Fruit fly (Drosophila melanogaster) whole organism, embryonic: ENCODE data around the gene CG6040.

Source experiments
- Abd-B ChIP-seq: fragments of 200-800 bp; sonication (Bioruptor generic); optimal IDR thresholded peaks from 2 replicates; lab custom pipeline; 2018; ENCODE audit warnings: missing biosample characterization, mild to moderate bottlenecking, missing genetic modification characterization, moderate library complexity
- Adf1 ChIP-seq: fragments of 200-800 bp; sonication (Bioruptor generic); IDR thresholded peaks from 2 replicates; pipeline ENCODE4 v1.3.6; 2022; ENCODE audit warnings: missing biosample characterization, missing genetic modification characterization
- Antp ChIP-seq: fragments of 200-800 bp; sonication (Bioruptor generic); optimal IDR thresholded peaks from 3 replicates; lab custom pipeline; 2016; ENCODE audit warnings: missing biosample characterization, missing genetic modification characterization
- BEAF-32 ChIP-seq: fragments of 200-800 bp; sonication (Bioruptor generic); optimal IDR thresholded peaks from 3 replicates; lab custom pipeline; 2017; ENCODE audit warnings: missing biosample characterization, missing genetic modification characterization, mild to moderate bottlenecking, moderate library complexity, missing genetic modification reagents
- CG10366 ChIP-seq: fragments of 200-800 bp; sonication (Bioruptor generic); IDR thresholded peaks from 2 replicates; pipeline ENCODE4 v1.3.6; 2022; ENCODE audit warnings: missing biosample characterization, missing genetic modification characterization
- CG10543 ChIP-seq: fragments of 200-800 bp; sonication (Bioruptor generic); optimal IDR thresholded peaks from 3 replicates; lab custom pipeline; 2017; ENCODE audit warnings: missing biosample characterization, mild to moderate bottlenecking, missing genetic modification characterization, moderate library complexity
- CG10565 ChIP-seq: fragments of 200-800 bp; sonication (Bioruptor generic); optimal IDR thresholded peaks from 3 replicates; lab custom pipeline; 2016; ENCODE audit warnings: missing biosample characterization, mild to moderate bottlenecking, missing genetic modification characterization
- CG13894 ChIP-seq: fragments of 200-800 bp; sonication (Bioruptor generic); optimal IDR thresholded peaks from 3 replicates; lab custom pipeline; 2018; ENCODE audit warnings: missing biosample characterization, mild to moderate bottlenecking, missing genetic modification characterization, moderate library complexity
- CG14050 ChIP-seq: fragments of 200-800 bp; sonication (Bioruptor generic); IDR thresholded peaks from 3 replicates; pipeline ENCODE4 v1.3.6; 2022; ENCODE audit warnings: missing biosample characterization, missing genetic modification characterization
- CG15696 ChIP-seq: fragments of 200-800 bp; sonication (Bioruptor generic); optimal IDR thresholded peaks from 2 replicates; lab custom pipeline; 2019; ENCODE audit warnings: missing biosample characterization, mild to moderate bottlenecking, missing genetic modification characterization, moderate library complexity
- CG1603 ChIP-seq: fragments of 200-800 bp; sonication (Bioruptor generic); optimal IDR thresholded peaks from 2 replicates; lab custom pipeline; 2019; ENCODE audit warnings: missing biosample characterization, mild to moderate bottlenecking, missing genetic modification characterization, moderate library complexity
- CG17328 ChIP-seq: fragments of 200-800 bp; sonication (Bioruptor generic); IDR thresholded peaks from 2 replicates; pipeline ENCODE4 v1.3.6; 2022; ENCODE audit warnings: missing biosample characterization, missing genetic modification characterization
- CG17361 ChIP-seq: fragments of 200-800 bp; sonication (Bioruptor generic); IDR thresholded peaks from 3 replicates; pipeline ENCODE4 v1.3.6; 2022; ENCODE audit warnings: missing biosample characterization, missing genetic modification characterization
- CG18262 ChIP-seq: fragments of 200-800 bp; optimal IDR thresholded peaks from 3 replicates; lab custom pipeline; 2019; ENCODE audit warnings: missing biosample characterization, mild to moderate bottlenecking, missing genetic modification characterization, moderate library complexity
- CG2875 ChIP-seq: fragments of 200-800 bp; sonication (Bioruptor generic); optimal IDR thresholded peaks from 2 replicates; lab custom pipeline; 2017; ENCODE audit warnings: missing biosample characterization, mild to moderate bottlenecking, missing genetic modification characterization, missing genetic modification reagents
- CG30431 ChIP-seq: fragments of 200-800 bp; sonication (Bioruptor generic); optimal IDR thresholded peaks from 2 replicates; lab custom pipeline; 2017; ENCODE audit warnings: missing biosample characterization, missing genetic modification characterization
- CG3163 ChIP-seq: fragments of 200-800 bp; sonication (Bioruptor generic); optimal IDR thresholded peaks from 3 replicates; lab custom pipeline; 2016; ENCODE audit warnings: missing biosample characterization, missing genetic modification characterization
- CG34224 ChIP-seq: fragments of 200-800 bp; sonication (Bioruptor generic); IDR thresholded peaks from 3 replicates; pipeline ENCODE4 v1.3.6; 2022; ENCODE audit warnings: missing biosample characterization, missing genetic modification characterization; ENCODE audit not compliant: partially characterized antibody
- CG3838 ChIP-seq: fragments of 200-800 bp; sonication (Bioruptor generic); optimal IDR thresholded peaks from 3 replicates; lab custom pipeline; 2016; ENCODE audit warnings: missing biosample characterization, missing genetic modification characterization
- CG6683 ChIP-seq: fragments of 200-800 bp; sonication (Bioruptor generic); optimal IDR thresholded peaks from 2 replicates; lab custom pipeline; 2017; ENCODE audit warnings: missing biosample characterization, mild to moderate bottlenecking, missing genetic modification characterization, missing genetic modification reagents
- CG6689 ChIP-seq: fragments of 200-800 bp; sonication (Bioruptor generic); IDR thresholded peaks from 2 replicates; pipeline ENCODE4 v1.3.6; 2022; ENCODE audit warnings: missing biosample characterization, missing genetic modification characterization
- Camta ChIP-seq: fragments of 200-800 bp; sonication (Bioruptor generic); optimal IDR thresholded peaks from 2 replicates; lab custom pipeline; 2016; ENCODE audit warnings: missing biosample characterization, missing genetic modification characterization
- CkIIα-i1 ChIP-seq: fragments of 200-800 bp; sonication (Bioruptor generic); IDR thresholded peaks from 2 replicates; pipeline ENCODE4 v1.3.6; 2022; ENCODE audit warnings: missing biosample characterization, missing genetic modification characterization
- D19A ChIP-seq: fragments of 200-800 bp; optimal IDR thresholded peaks from 3 replicates; lab custom pipeline; 2019; ENCODE audit warnings: missing biosample characterization, mild to moderate bottlenecking, missing genetic modification characterization, moderate library complexity
- Dref ChIP-seq: fragments of 200-800 bp; sonication (Bioruptor generic); IDR thresholded peaks from 2 replicates; pipeline ENCODE4 v1.3.6; 2022; ENCODE audit warnings: missing biosample characterization, missing genetic modification characterization
- E2f1 ChIP-seq: fragments of 200-800 bp; sonication (Bioruptor generic); IDR thresholded peaks from 2 replicates; pipeline ENCODE4 v1.3.6; 2022; ENCODE audit warnings: missing biosample characterization, missing genetic modification characterization
- HHEX ChIP-seq: fragments of 200-800 bp; sonication (Bioruptor generic); optimal IDR thresholded peaks from 3 replicates; lab custom pipeline; 2017; ENCODE audit warnings: missing biosample characterization, mild to moderate bottlenecking, missing genetic modification characterization, missing genetic modification reagents
- Kr ChIP-seq: fragments of 200-800 bp; sonication (Bioruptor generic); optimal IDR thresholded peaks from 2 replicates; lab custom pipeline; 2017; ENCODE audit warnings: missing biosample characterization, mild to moderate bottlenecking, missing genetic modification characterization
- Lhr ChIP-seq: fragments of 200-800 bp; sonication (Bioruptor generic); optimal IDR thresholded peaks from 3 replicates; lab custom pipeline; 2017; ENCODE audit warnings: mild to moderate bottlenecking, missing biosample characterization, missing genetic modification reagents, missing genetic modification characterization
- MESR4 ChIP-seq: fragments of 200-800 bp; sonication (Bioruptor generic); optimal IDR thresholded peaks from 2 replicates; lab custom pipeline; 2018; ENCODE audit warnings: missing biosample characterization, mild to moderate bottlenecking, missing genetic modification characterization, moderate library complexity
- NC2β ChIP-seq: fragments of 200-800 bp; sonication (Bioruptor generic); optimal IDR thresholded peaks from 2 replicates; lab custom pipeline; 2016; ENCODE audit warnings: missing biosample characterization, missing genetic modification characterization
- Spps ChIP-seq: fragments of 200-800 bp; sonication (Bioruptor generic); optimal IDR thresholded peaks from 2 replicates; lab custom pipeline; 2018; ENCODE audit warnings: missing biosample characterization, mild to moderate bottlenecking, missing genetic modification characterization
- Sry-δ ChIP-seq: fragments of 200-800 bp; sonication (Bioruptor generic); optimal IDR thresholded peaks from 2 replicates; lab custom pipeline; 2016; ENCODE audit warnings: missing biosample characterization, missing genetic modification characterization
- Xrp1 ChIP-seq: fragments of 200-800 bp; sonication (Bioruptor generic); IDR thresholded peaks from 2 replicates; pipeline ENCODE4 v1.3.6; 2022; ENCODE audit warnings: missing biosample characterization, missing genetic modification characterization
- abd-A ChIP-seq: fragments of 200-800 bp; sonication (Bioruptor generic); optimal IDR thresholded peaks from 3 replicates; lab custom pipeline; 2019; ENCODE audit warnings: missing biosample characterization, mild to moderate bottlenecking, missing genetic modification characterization, moderate library complexity
- az2 ChIP-seq: fragments of 200-800 bp; sonication (Bioruptor generic); optimal IDR thresholded peaks from 3 replicates; lab custom pipeline; 2016; ENCODE audit warnings: missing biosample characterization, missing genetic modification characterization
- bowl ChIP-seq: fragments of 200-800 bp; sonication (Bioruptor generic); IDR thresholded peaks from 2 replicates; pipeline ENCODE4 v1.3.6; 2022; ENCODE audit warnings: missing biosample characterization, missing genetic modification characterization
- br ChIP-seq: fragments of >200 bp; optimal IDR thresholded peaks from 2 replicates; lab custom pipeline; 2017
- ci ChIP-seq: fragments of 200-800 bp; sonication (Bioruptor generic); IDR thresholded peaks from 3 replicates; pipeline ENCODE4 v1.3.6; 2022; ENCODE audit warnings: missing biosample characterization, missing genetic modification characterization
- corto ChIP-seq: fragments of 200-800 bp; sonication (Bioruptor generic); optimal IDR thresholded peaks from 2 replicates; lab custom pipeline; 2016; ENCODE audit warnings: missing biosample characterization, mild to moderate bottlenecking, missing genetic modification characterization, moderate library complexity
- dpn ChIP-seq, 2 experiments: fragments of 200-800 bp; sonication (Bioruptor generic); optimal IDR thresholded peaks; 3 replicates each; lab custom pipeline; 2016; ENCODE audit warnings: missing biosample characterization in 2 of 2, missing genetic modification characterization in 2 of 2
- fd96Cb ChIP-seq: fragments of 200-800 bp; sonication (Bioruptor generic); optimal IDR thresholded peaks from 2 replicates; lab custom pipeline; 2018; ENCODE audit warnings: missing biosample characterization, mild to moderate bottlenecking, missing genetic modification characterization, moderate library complexity
- gcm2 ChIP-seq: fragments of 200-800 bp; sonication (Bioruptor generic); optimal IDR thresholded peaks from 2 replicates; lab custom pipeline; 2016; ENCODE audit warnings: missing biosample characterization, missing genetic modification characterization
- mirr ChIP-seq: fragments of 200-800 bp; sonication (Bioruptor generic); optimal IDR thresholded peaks from 3 replicates; lab custom pipeline; 2018; ENCODE audit warnings: missing biosample characterization, mild to moderate bottlenecking, missing genetic modification characterization
- mld ChIP-seq: fragments of 200-800 bp; sonication (Bioruptor generic); IDR thresholded peaks from 3 replicates; pipeline ENCODE4 v1.3.6; 2022; ENCODE audit warnings: missing biosample characterization, missing genetic modification characterization; ENCODE audit not compliant: partially characterized antibody
- nau ChIP-seq: fragments of 200-800 bp; sonication (Bioruptor generic); optimal IDR thresholded peaks from 3 replicates; lab custom pipeline; 2017; ENCODE audit warnings: missing biosample characterization, mild to moderate bottlenecking, missing genetic modification characterization, missing genetic modification reagents
- row ChIP-seq: fragments of 200-800 bp; sonication (Bioruptor generic); IDR thresholded peaks from 3 replicates; pipeline ENCODE4 v1.3.6; 2022; ENCODE audit warnings: missing biosample characterization, missing genetic modification characterization
- sim ChIP-seq: fragments of 200-800 bp; sonication (Bioruptor generic); IDR thresholded peaks from 2 replicates; pipeline ENCODE4 v1.3.6; 2022; ENCODE audit warnings: missing biosample characterization, missing genetic modification characterization
- sob ChIP-seq: fragments of 200-800 bp; sonication (Bioruptor generic); IDR thresholded peaks from 2 replicates; pipeline ENCODE4 v1.3.6; 2022; ENCODE audit warnings: missing biosample characterization, missing genetic modification characterization
- vfl ChIP-seq: fragments of 200-800 bp; sonication (Bioruptor generic); optimal IDR thresholded peaks from 2 replicates; lab custom pipeline; 2016; ENCODE audit warnings: missing biosample characterization, missing genetic modification characterization
- wek ChIP-seq: fragments of 200-800 bp; sonication (Bioruptor generic); optimal IDR thresholded peaks from 3 replicates; lab custom pipeline; 2018; ENCODE audit warnings: missing biosample characterization, mild to moderate bottlenecking, missing genetic modification characterization, moderate library complexity

Gene CG6040

dm6 chr3R:19093127-19093812, 3.5 kb upstream of the CG6040 start (continued):
- TF ChIP-seq CG18262 (peak; percentile 27), E2f1 (GFP tag; lab: Robert Waterston, UW) (no peak), row (GFP tag; lab: Robert Waterston, UW) (peak; percentile 56), wek (GFP tag; lab: Kevin White, UChicago) (no peak), CG17328 (GFP tag; lab: Robert Waterston, UW) (no peak), gcm2 (GFP tag; lab: Kevin White, UChicago) (no peak), CG6689 (no peak), br (lab: Kevin White, UChicago) (no peak), CG6683 (no peak), vfl (no peak), Abd-B (no peak), abd-A (tag; lab: Kevin White, UChicago) (no peak), CG10366 (peak; percentile 22; the same call in 1 of the 2 replicates), Xrp1 (GFP tag; lab: Robert Waterston, UW) (0 out of 2 replicates have a peak, but pooled peaks have one; percentile 5), Spps (tag; lab: Kevin White, UChicago) (peak; percentile 10), Kr (GFP tag; lab: Kevin White, UChicago) (no peak), CG10543 (GFP tag; lab: Kevin White, UChicago) (no peak), corto (GFP tag; lab: Kevin White, UChicago) (no peak), bowl (0 out of 2 replicates have a peak, but pooled peaks have one; percentile 12), nau (GFP tag; lab: Kevin White, UChicago) (peak; percentile 27), BEAF-32 (GFP tag; lab: Kevin White, UChicago) (peak; percentile 42), Camta (GFP tag; lab: Kevin White, UChicago) (peak; percentile 24), CG1603 (tag; lab: Kevin White, UChicago) (peak; percentile 16), CG2875 (GFP tag; lab: Kevin White, UChicago) (no peak), dpn (GFP tag; optimal IDR thresholded peaks at IDR 0.05; lab: Kevin White, UChicago) (peak in 1 of 2 experiments; percentile 29), sob (GFP tag; lab: Robert Waterston, UW) (peak; percentile 7; the same call in 1 of the 2 replicates), Antp (GFP tag; lab: Kevin White, UChicago) (no peak), CG15696 (tag; lab: Kevin White, UChicago) (no peak), CG30431 (GFP tag; lab: Kevin White, UChicago) (no peak), fd96Cb (tag; lab: Kevin White, UChicago) (peak; percentile 1), Sry-δ (GFP tag; lab: Kevin White, UChicago) (peak; percentile 54), CG3163 (GFP tag; lab: Kevin White, UChicago) (no peak), CG10565 (GFP tag; lab: Kevin White, UChicago) (no peak), CG13894 (tag; lab: Kevin White, UChicago) (no peak), CkIIα-i1 (GFP tag; lab: Robert Waterston, UW) (no peak), D19A (peak; percentile 14), CG3838 (no peak)

dm6 chr3R:19094039-19094438, 2.7 kb upstream of the CG6040 start, which contains the start of gene cdi:
cdi (minus strand) TSS chr3R:19094270.
- TF ChIP-seq NC2β (no peak), sim (GFP tag; lab: Robert Waterston, UW) (no peak), ci (GFP tag; lab: Robert Waterston, UW) (peak; percentile 74; the same call in 2 of the 3 replicates), HHEX (GFP tag; lab: Kevin White, UChicago) (no peak), CG17361 (GFP tag; lab: Robert Waterston, UW) (no peak), mld (GFP tag; lab: Robert Waterston, UW) (peak; percentile 63; the same call in 2 of the 3 replicates), mirr (GFP tag; lab: Kevin White, UChicago) (peak; percentile 9), Lhr (no peak), bowl (no peak), CG34224 (peak; percentile 67), Adf1 (no peak; the same call in 1 of the 2 replicates), Dref (GFP tag; lab: Robert Waterston, UW) (peak; percentile 84), dpn (GFP tag; optimal IDR thresholded peaks at IDR 0.05; lab: Kevin White, UChicago) (peak in 1 of 2 experiments; percentile 4), az2 (no peak), CG14050 (GFP tag; lab: Robert Waterston, UW) (0 out of 3 replicates have a peak, but pooled peaks have one; percentile 24), MESR4 (GFP tag; lab: Kevin White, UChicago) (peak; percentile 51)
